Worm (Caenorhabditis elegans): Measurements from ENCODE around the gene nhr-110.

The nhr-110 gene

ce11 chrV:1618760-1619159 lies 5.5 kb downstream of the nhr-110 start, which contains the start of gene nhr-179 (continued):
- TF ChIP-seq bed-1 (GFP tag; IDR thresholded peaks at IDR 0.05) (no peak), F10E7.11 (tag; optimal IDR thresholded peaks at IDR 0.05) (no peak), ceh-100 (GFP tag; IDR thresholded peaks at IDR 0.05) (no peak), T26A5.8 (tag; optimal IDR thresholded peaks at IDR 0.05) (no peak)

- TF ChIP-seq lsy-27 (tag; optimal IDR thresholded peaks at IDR 0.05; ENCODE audit: borderline replicate concordance, insufficient read depth), result no peak
Measured at ce11 chrV:1614726-1615125, 9.5 kb downstream of the nhr-110 start, which contains the start of gene srbc-41. Gene srbc-41 (minus strand): TSS chrV:1614826.

DNA sequence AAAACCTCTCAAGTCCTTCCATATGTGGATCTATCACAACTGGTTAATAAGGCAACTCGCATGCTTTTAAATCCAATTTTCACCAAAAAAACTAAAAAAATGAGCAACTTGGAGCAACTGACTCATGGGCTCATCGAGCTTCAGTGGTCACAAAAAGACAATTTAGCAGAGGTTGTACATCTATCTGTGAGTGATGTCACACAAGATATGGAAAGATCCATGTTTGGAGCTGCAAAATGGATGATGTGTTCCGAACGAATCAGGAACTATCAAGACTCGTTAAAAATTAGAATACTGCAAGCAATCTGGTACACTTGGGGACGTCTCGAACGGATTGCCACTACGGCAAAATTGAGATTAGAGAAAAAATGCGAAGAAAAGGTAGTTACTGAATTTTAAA lies 12.7 kb downstream of the nhr-110 start:
- TF ChIP-seq nhr-90 (tag; optimal IDR thresholded peaks at IDR 0.05) (no peak), hrde-1 (tag; optimal IDR thresholded peaks at IDR 0.05; ENCODE audit: borderline replicate concordance) (no peak), K11D2.4 (GFP tag; IDR thresholded peaks at IDR 0.05) (no peak), fkh-3 (tag; optimal IDR thresholded peaks at IDR 0.05) (no peak), hmg-1.2 (GFP tag; IDR thresholded peaks at IDR 0.05) (no peak), nhr-27 (tag; optimal IDR thresholded peaks at IDR 0.05) (no peak), nfyb-1 (GFP tag; IDR thresholded peaks at IDR 0.05) (no peak), C17E4.6 (GFP tag; IDR thresholded peaks at IDR 0.05) (no peak), sea-2 (GFP tag; IDR thresholded peaks at IDR 0.05) (no peak), ets-4 (GFP tag; optimal IDR thresholded peaks at IDR 0.05) (no peak), xnd-1 (tag; optimal IDR thresholded peaks at IDR 0.05) (no peak), let-526 (GFP tag; IDR thresholded peaks at IDR 0.05) (no peak), rcor-1 (GFP tag; IDR thresholded peaks at IDR 0.05) (no peak), ztf-18 (tag; optimal IDR thresholded peaks at IDR 0.05) (no peak), attf-6 (GFP tag; IDR thresholded peaks at IDR 0.05) (no peak), B0336.3 (GFP tag; IDR thresholded peaks at IDR 0.05) (no peak), attf-5 (GFP tag; optimal IDR thresholded peaks at IDR 0.05) (no peak), akir-1 (GFP tag; optimal IDR thresholded peaks at IDR 0.05) (no peak), tbx-9 (tag; optimal IDR thresholded peaks at IDR 0.05; ENCODE audit: borderline replicate concordance) (no peak), snpc-3.4 (tag; optimal IDR thresholded peaks at IDR 0.05) (no peak)

- TF ChIP-seq nhr-80 (tag; optimal IDR thresholded peaks at IDR 0.05) (peak; percentile 69), dpff-1 (tag; optimal IDR thresholded peaks at IDR 0.05) (no peak), snpc-4 (GFP tag; optimal IDR thresholded peaks at IDR 0.05) (no peak), snpc-4 (tag; optimal IDR thresholded peaks at IDR 0.05) (no peak)
Measured at ce11 chrV:1610097-1610496, 14.1 kb downstream of the nhr-110 start, which contains the start of gene nhr-177. Gene nhr-177 (plus strand): TSS chrV:1610263.

DNA sequence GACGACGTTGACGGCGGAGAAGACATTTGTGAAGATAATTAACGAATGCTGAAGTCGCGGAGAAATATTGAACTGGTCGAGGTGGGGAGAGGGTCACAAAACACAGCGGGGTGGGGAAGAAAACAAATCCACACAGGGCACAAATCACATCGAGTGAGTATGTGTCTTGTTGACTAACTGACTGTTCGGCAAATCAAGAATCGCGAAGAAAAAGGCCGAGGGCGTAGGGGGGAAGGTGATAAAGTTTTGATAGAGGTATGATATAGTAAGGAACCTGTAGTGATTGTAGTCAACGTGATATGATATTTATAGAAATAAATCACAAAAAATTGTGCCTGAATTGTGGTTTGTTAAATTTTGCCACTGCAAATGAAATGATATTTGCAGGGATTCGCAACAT lies 16.4 kb downstream of the nhr-110 start, which contains the start of gene nhr-178:
TSS of gene nhr-178 (minus strand) at position 164 of the 400 bp plus-strand sequence.
- TF ChIP-seq lin-40 (tag; optimal IDR thresholded peaks at IDR 0.05) (peak; percentile 40), nhr-80 (tag; optimal IDR thresholded peaks at IDR 0.05) (peak; percentile 84), tbx-9 (tag; optimal IDR thresholded peaks at IDR 0.05; ENCODE audit: borderline replicate concordance) (no peak)

- TF ChIP-seq unc-62 (GFP tag; optimal IDR thresholded peaks at IDR 0.05) (no peak), cebp-1 (GFP tag; IDR thresholded peaks at IDR 0.05) (peak; percentile 70), cebp-1 (tag; optimal IDR thresholded peaks at IDR 0.05) (peak; percentile 86)
Measured at ce11 chrV:1600561-1601088, 23.6 kb downstream of the nhr-110 start, which contains the start of gene F16B4.2. Gene F16B4.2 (plus strand): TSS chrV:1601038.
